Worm (Caenorhabditis elegans) whole organism, late embryonic: ENCODE measurements around the gene F43D2.7.

Experiments
- C08G9.2 ChIP-seq: sonication (generic microtip); optimal IDR thresholded peaks from 2 replicates; lab custom pipeline; 2016; ENCODE audit warnings: mild to moderate bottlenecking, missing genetic modification characterization, moderate library complexity, missing compliant biosample characterization
- C38D4.7 ChIP-seq: fragments of 200-800 bp; sonication (Bioruptor generic); optimal IDR thresholded peaks from 2 replicates; lab custom pipeline; 2018; ENCODE audit warnings: mild to moderate bottlenecking, missing genetic modification characterization, moderate library complexity, missing compliant biosample characterization
- K09A11.1 ChIP-seq: sonication (generic microtip); optimal IDR thresholded peaks from 2 replicates; lab custom pipeline; 2017; ENCODE audit warnings: antibody characterized with exemption, mild to moderate bottlenecking, missing genetic modification characterization, missing compliant biosample characterization; ENCODE audit not compliant: insufficient read depth
- T23F11.4 ChIP-seq: fragments of 200-800 bp; sonication (Bioruptor generic); optimal IDR thresholded peaks from 2 replicates; lab custom pipeline; 2018; ENCODE audit warnings: mild to moderate bottlenecking, missing genetic modification characterization, missing compliant biosample characterization
- Y22D7AL.16 ChIP-seq: sonication (generic microtip); optimal IDR thresholded peaks from 2 replicates; lab custom pipeline; 2016; ENCODE audit warnings: missing genetic modification characterization, missing compliant biosample characterization
- ahr-1 ChIP-seq: sonication (generic microtip); optimal IDR thresholded peaks from 2 replicates; lab custom pipeline; 2016; ENCODE audit warnings: missing genetic modification characterization, missing compliant biosample characterization
- ceh-19 ChIP-seq: fragments of 200-800 bp; sonication (Bioruptor generic); optimal IDR thresholded peaks from 2 replicates; lab custom pipeline; 2018; ENCODE audit warnings: mild to moderate bottlenecking, missing genetic modification characterization, missing compliant biosample characterization
- ceh-2 ChIP-seq: sonication (generic microtip); optimal IDR thresholded peaks from 2 replicates; lab custom pipeline; 2016; ENCODE audit warnings: missing genotype, missing genetic modification characterization, missing compliant biosample characterization
- ceh-24 ChIP-seq: sonication (generic microtip); optimal IDR thresholded peaks from 2 replicates; lab custom pipeline; 2016; ENCODE audit warnings: mild to moderate bottlenecking, missing genetic modification characterization, missing compliant biosample characterization
- ceh-30 ChIP-seq: fragments of 150-350 bp; optimal IDR thresholded peaks from 2 replicates; lab custom pipeline; 2014; ENCODE audit warnings: missing biosample characterization, missing genetic modification characterization
- ceh-31 ChIP-seq: sonication (generic microtip); optimal IDR thresholded peaks from 2 replicates; lab custom pipeline; 2016; ENCODE audit warnings: missing genetic modification characterization, missing compliant biosample characterization
- ceh-34 ChIP-seq: sonication (generic microtip); optimal IDR thresholded peaks from 2 replicates; lab custom pipeline; 2016; ENCODE audit warnings: mild to moderate bottlenecking, missing genetic modification characterization, missing compliant biosample characterization
- ceh-48 ChIP-seq: sonication (generic microtip); optimal IDR thresholded peaks from 2 replicates; lab custom pipeline; 2016; ENCODE audit warnings: missing genetic modification characterization, inconsistent platforms, missing compliant biosample characterization
- ceh-6 ChIP-seq: fragments of 200-800 bp; sonication (Bioruptor generic); optimal IDR thresholded peaks from 2 replicates; lab custom pipeline; 2018; ENCODE audit warnings: mild to moderate bottlenecking, missing genetic modification characterization, missing compliant biosample characterization
- che-1 ChIP-seq: sonication (generic microtip); optimal IDR thresholded peaks from 2 replicates; lab custom pipeline; 2016; ENCODE audit warnings: mild to moderate bottlenecking, missing genetic modification characterization, missing compliant biosample characterization
- dve-1 ChIP-seq: sonication (generic microtip); optimal IDR thresholded peaks from 2 replicates; lab custom pipeline; 2017; ENCODE audit warnings: antibody characterized with exemption, mild to moderate bottlenecking, missing genetic modification characterization, missing compliant biosample characterization
- ets-4 ChIP-seq: sonication (generic microtip); optimal IDR thresholded peaks from 2 replicates; lab custom pipeline; 2016; ENCODE audit warnings: missing genetic modification characterization, missing compliant biosample characterization
- fkh-10 ChIP-seq: fragments of 150-350 bp; optimal IDR thresholded peaks from 2 replicates; lab custom pipeline; 2014; ENCODE audit warnings: missing biosample characterization, missing genetic modification reagents, missing genetic modification characterization
- gmeb-2 ChIP-seq: sonication (generic microtip); optimal IDR thresholded peaks from 2 replicates; lab custom pipeline; 2016; ENCODE audit warnings: missing genetic modification characterization, inconsistent platforms, missing compliant biosample characterization
- hlh-13 ChIP-seq: fragments of 200-800 bp; sonication (Bioruptor generic); optimal IDR thresholded peaks from 2 replicates; lab custom pipeline; 2018; ENCODE audit warnings: mild to moderate bottlenecking, missing genetic modification characterization, missing compliant biosample characterization
- hlh-6 ChIP-seq: sonication (generic microtip); optimal IDR thresholded peaks from 2 replicates; lab custom pipeline; 2016; ENCODE audit warnings: missing genotype, missing genetic modification characterization, missing compliant biosample characterization
- lim-6 ChIP-seq: sonication (generic microtip); optimal IDR thresholded peaks from 2 replicates; lab custom pipeline; 2016; ENCODE audit warnings: missing genetic modification characterization, missing compliant biosample characterization
- mec-3 ChIP-seq: sonication (generic microtip); optimal IDR thresholded peaks from 2 replicates; lab custom pipeline; 2016; ENCODE audit warnings: borderline replicate concordance, missing genetic modification characterization, missing compliant biosample characterization
- nhr-232 ChIP-seq: sonication (generic microtip); optimal IDR thresholded peaks from 2 replicates; lab custom pipeline; 2016; ENCODE audit warnings: missing genetic modification characterization, missing compliant biosample characterization
- odd-2 ChIP-seq: sonication (generic microtip); optimal IDR thresholded peaks from 2 replicates; lab custom pipeline; 2017; ENCODE audit warnings: antibody characterized with exemption, mild to moderate bottlenecking, missing genetic modification characterization, missing compliant biosample characterization
- pax-1 ChIP-seq: fragments of 150-350 bp; optimal IDR thresholded peaks from 2 replicates; lab custom pipeline; 2014; ENCODE audit warnings: missing biosample characterization, missing genetic modification characterization
- pha-4 ChIP-seq: fragments of 150-350 bp; optimal IDR thresholded peaks from 2 replicates; lab custom pipeline; 2018; ENCODE audit warnings: missing biosample characterization, missing genetic modification reagents, missing genetic modification characterization
- pqm-1 ChIP-seq: sonication (generic microtip); optimal IDR thresholded peaks from 2 replicates; lab custom pipeline; 2016; ENCODE audit warnings: missing genetic modification characterization, missing compliant biosample characterization
- ref-2 ChIP-seq: sonication (generic microtip); optimal IDR thresholded peaks from 2 replicates; lab custom pipeline; 2016; ENCODE audit warnings: missing genetic modification characterization, missing compliant biosample characterization
- rnt-1 ChIP-seq: sonication (generic microtip); optimal IDR thresholded peaks from 2 replicates; lab custom pipeline; 2016; ENCODE audit warnings: missing genetic modification characterization, missing compliant biosample characterization
- sox-4 ChIP-seq: sonication (generic microtip); optimal IDR thresholded peaks from 2 replicates; lab custom pipeline; 2017; ENCODE audit warnings: mild to moderate bottlenecking, missing genetic modification characterization, inconsistent platforms, missing compliant biosample characterization
- tbx-2 ChIP-seq: sonication (generic microtip); optimal IDR thresholded peaks from 2 replicates; lab custom pipeline; 2016; ENCODE audit warnings: missing genetic modification characterization, missing compliant biosample characterization
- ttx-3 ChIP-seq: sonication (generic microtip); optimal IDR thresholded peaks from 2 replicates; lab custom pipeline; 2016; ENCODE audit warnings: missing genetic modification reagents, missing genetic modification characterization, missing compliant biosample characterization
- unc-3 ChIP-seq, 2 experiments: fragments of 200-800 bp in 1 of 2; sonication (Bioruptor generic) in 1 of 2; sonication (generic microtip) in 1 of 2; conservative IDR thresholded peaks in 1 of 2; optimal IDR thresholded peaks in 1 of 2; 2 replicates each; pipeline versions ENCODE4 v1.3.6 to Lab custom; 2016 to 2022; ENCODE audit warnings: missing compliant biosample characterization in 2 of 2, missing genetic modification characterization in 2 of 2, missing genetic modification reagents in 1 of 2
- unc-42 ChIP-seq: sonication (generic microtip); optimal IDR thresholded peaks from 2 replicates; lab custom pipeline; 2016; ENCODE audit warnings: missing genotype, missing genetic modification characterization, missing compliant biosample characterization
- ztf-16 ChIP-seq: sonication (generic microtip); optimal IDR thresholded peaks from 2 replicates; lab custom pipeline; 2017; ENCODE audit warnings: missing genetic modification characterization, missing compliant biosample characterization

Gene F43D2.7

DNA sequence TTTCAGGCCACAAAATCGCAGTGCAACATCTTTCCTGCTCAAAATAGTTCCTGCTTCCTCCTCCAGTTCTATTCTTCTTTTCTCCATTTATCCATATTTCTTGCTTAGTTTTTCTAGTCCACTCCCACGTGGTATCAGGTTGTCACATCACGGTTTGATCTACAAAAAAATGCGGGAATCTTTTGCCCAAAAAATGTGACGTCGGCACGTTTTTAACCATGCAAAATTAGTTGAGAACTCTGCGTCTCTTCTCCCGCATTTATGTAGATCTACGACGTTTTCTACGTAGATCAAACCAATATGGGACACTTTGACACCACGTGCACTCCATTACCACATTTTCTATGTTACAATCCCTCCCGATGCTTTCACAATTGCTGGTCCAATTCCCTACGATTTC is 2.0 kb upstream of the F43D2.7 start:
- TF ChIP-seq lim-6 (no peak), pqm-1 (tag; lab: Kevin White, UChicago) (no peak), hlh-6 (tag; lab: Kevin White, UChicago) (no peak), ets-4 (tag; lab: Kevin White, UChicago) (no peak), odd-2 (tag; lab: Kevin White, UChicago) (no peak), dve-1 (tag; lab: Kevin White, UChicago) (no peak), ceh-24 (tag; lab: Kevin White, UChicago) (no peak), ceh-2 (tag; lab: Kevin White, UChicago) (no peak), unc-3 (GFP tag; conservative IDR thresholded peaks at IDR 0.05; lab: Robert Waterston, UW) (no peak), unc-3 (tag; optimal IDR thresholded peaks at IDR 0.05; lab: Kevin White, UChicago) (no peak), ceh-48 (tag; lab: Kevin White, UChicago) (no peak), C08G9.2 (tag; lab: Kevin White, UChicago) (no peak), K09A11.1 (tag; lab: Kevin White, UChicago) (no peak), nhr-232 (tag; lab: Kevin White, UChicago) (no peak)

DNA sequence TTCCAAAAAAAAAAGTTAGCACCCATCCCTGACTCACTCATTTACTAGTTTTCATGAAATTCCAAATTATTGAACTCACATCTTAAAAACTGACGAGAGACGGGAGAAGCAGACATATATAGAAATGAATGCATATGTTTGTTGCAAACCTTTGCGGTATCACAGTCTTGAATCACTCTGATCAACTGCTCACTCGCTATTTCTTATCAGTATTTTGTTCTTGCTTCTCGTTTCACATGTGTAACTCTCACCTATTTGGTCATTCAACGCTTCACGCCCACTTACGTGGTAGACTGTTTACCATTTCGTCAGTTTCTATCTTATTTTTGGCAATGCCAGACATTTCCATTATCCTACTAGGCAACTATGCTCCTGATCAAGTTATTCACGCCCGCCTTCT is 798 bp upstream of the F43D2.7 start, which contains the start of gene C54G10.1:
Gene C54G10.1 (plus strand): TSS at position 333 of the 400 bp plus-strand sequence.
- TF ChIP-seq ahr-1 (tag; lab: Kevin White, UChicago) (no peak), ceh-30 (tag; lab: Kevin White, UChicago) (no peak), C38D4.7 (no peak), ref-2 (tag; lab: Kevin White, UChicago) (no peak), fkh-10 (GFP tag; lab: Kevin White, UChicago) (no peak), pha-4 (no peak), sox-4 (tag; lab: Kevin White, UChicago) (no peak)
- TF ChIP-seq, all 69 proteins: peak for 0

DNA sequence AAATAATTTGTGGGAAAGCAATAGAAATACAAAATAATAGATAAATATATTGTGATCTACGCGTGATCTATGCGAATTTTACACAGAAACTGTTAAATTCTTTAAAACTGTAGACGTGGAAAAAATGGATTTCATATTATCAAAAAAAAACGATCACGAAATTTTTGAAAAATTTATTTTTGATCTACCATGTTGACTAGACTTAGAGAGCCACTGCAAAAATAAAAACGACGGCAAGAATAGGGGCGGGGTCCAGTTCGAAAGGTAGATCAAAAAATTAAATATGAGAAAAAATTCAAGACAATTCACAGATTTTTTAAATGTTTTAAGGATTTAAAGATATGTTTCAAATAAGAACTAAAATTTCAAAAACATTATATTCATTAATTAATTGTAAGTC is 1.9 kb downstream of the F43D2.7 start:
- TF ChIP-seq che-1 (tag; lab: Kevin White, UChicago) (no peak), rnt-1 (no peak), sox-4 (tag; lab: Kevin White, UChicago) (no peak), gmeb-2 (tag; lab: Kevin White, UChicago) (no peak), ceh-6 (GFP tag; lab: Kevin White, UChicago) (no peak), C08G9.2 (tag; lab: Kevin White, UChicago) (no peak), ceh-31 (tag; lab: Kevin White, UChicago) (no peak), pqm-1 (tag; lab: Kevin White, UChicago) (no peak), pha-4 (no peak), unc-42 (no peak), ets-4 (tag; lab: Kevin White, UChicago) (no peak), ztf-16 (no peak)

DNA sequence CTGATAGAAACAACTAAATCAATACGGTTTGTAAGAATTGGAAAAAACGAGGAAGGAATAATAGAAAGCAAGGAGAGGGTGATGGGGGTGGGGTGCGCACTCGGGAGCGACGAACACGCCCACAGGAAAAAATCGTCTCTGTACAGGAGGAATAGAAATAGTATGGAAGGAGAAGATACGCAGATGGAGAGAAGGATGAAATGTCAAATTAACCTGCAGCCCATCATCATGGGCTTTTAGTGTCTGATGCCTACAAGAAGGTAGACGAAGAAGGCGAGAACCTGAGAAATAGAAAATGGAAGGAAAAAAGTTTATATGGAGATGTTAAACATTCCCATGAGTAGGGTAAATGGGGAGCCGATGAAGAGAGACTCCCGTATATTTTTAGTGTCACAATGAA is 4.9 kb downstream of the F43D2.7 start, which contains the start of gene F43D2.6:
Gene F43D2.6 (minus strand): TSS at position 62 of the 400 bp plus-strand sequence.
- TF ChIP-seq ceh-19 (no peak), ztf-16 (no peak), C38D4.7 (no peak), mec-3 (tag; lab: Kevin White, UChicago) (no peak), ttx-3 (tag; lab: Kevin White, UChicago) (no peak), lim-6 (no peak), T23F11.4 (GFP tag; lab: Kevin White, UChicago) (no peak), Y22D7AL.16 (tag; lab: Kevin White, UChicago) (no peak), hlh-6 (tag; lab: Kevin White, UChicago) (no peak), pqm-1 (tag; lab: Kevin White, UChicago) (no peak), hlh-13 (GFP tag; lab: Kevin White, UChicago) (no peak), pax-1 (no peak), tbx-2 (no peak), ceh-34 (tag; lab: Kevin White, UChicago) (no peak), fkh-10 (GFP tag; lab: Kevin White, UChicago) (no peak), rnt-1 (no peak)
